Fruit fly (Drosophila melanogaster) whole organism, prepupa: ENCODE measurements around the gene MFS9.

Source experiments
- CG10669 ChIP-seq: fragments of 200-800 bp; sonication (Bioruptor generic); optimal IDR thresholded peaks from 3 replicates; lab custom pipeline; 2018; ENCODE audit warnings: missing biosample characterization, mild to moderate bottlenecking, missing genetic modification characterization, moderate library complexity
- CG11294 ChIP-seq: fragments of 200-800 bp; sonication (Bioruptor generic); IDR thresholded peaks from 2 replicates; pipeline ENCODE4 v1.3.6; 2022; ENCODE audit warnings: missing biosample characterization, missing genetic modification characterization
- CG11762 ChIP-seq: fragments of 200-800 bp; sonication (Bioruptor generic); optimal IDR thresholded peaks from 3 replicates; lab custom pipeline; 2016; ENCODE audit warnings: missing biosample characterization, missing genetic modification characterization; ENCODE audit not compliant: insufficient read depth
- CG11902 ChIP-seq: fragments of 200-800 bp; sonication (Bioruptor generic); optimal IDR thresholded peaks from 3 replicates; lab custom pipeline; 2016; ENCODE audit warnings: missing biosample characterization, missing genetic modification characterization
- CG15336 ChIP-seq: fragments of 200-800 bp; sonication (Bioruptor generic); IDR thresholded peaks from 2 replicates; pipeline ENCODE4 v1.3.6; 2022; ENCODE audit warnings: missing biosample characterization, missing genetic modification characterization
- CG1621 ChIP-seq: fragments of 200-800 bp; sonication (Bioruptor generic); optimal IDR thresholded peaks from 3 replicates; lab custom pipeline; 2018; ENCODE audit warnings: missing biosample characterization, mild to moderate bottlenecking, missing genetic modification characterization
- CG16779 ChIP-seq: fragments of 200-800 bp; sonication (Bioruptor generic); optimal IDR thresholded peaks from 3 replicates; lab custom pipeline; 2017; ENCODE audit warnings: missing biosample characterization, mild to moderate bottlenecking, missing genetic modification characterization
- CG3032 ChIP-seq: fragments of 200-800 bp; optimal IDR thresholded peaks from 2 replicates; lab custom pipeline; 2019; ENCODE audit warnings: missing biosample characterization, mild to moderate bottlenecking, missing genetic modification characterization, moderate library complexity
- CG3919 ChIP-seq: fragments of 200-800 bp; sonication (Bioruptor generic); optimal IDR thresholded peaks from 3 replicates; lab custom pipeline; 2016; ENCODE audit warnings: missing biosample characterization, missing genetic modification characterization
- CG4318 ChIP-seq: fragments of 200-800 bp; sonication (Bioruptor generic); optimal IDR thresholded peaks from 3 replicates; lab custom pipeline; 2017; ENCODE audit warnings: missing biosample characterization, mild to moderate bottlenecking, missing genetic modification characterization
- CG6163 ChIP-seq: fragments of 200-800 bp; sonication (Bioruptor generic); IDR thresholded peaks from 3 replicates; pipeline ENCODE4 v1.3.6; 2022; ENCODE audit warnings: missing biosample characterization, missing genetic modification characterization
- CG6276 ChIP-seq: fragments of 200-800 bp; sonication (Bioruptor generic); optimal IDR thresholded peaks from 2 replicates; lab custom pipeline; 2017; ENCODE audit warnings: missing biosample characterization, mild to moderate bottlenecking, missing genetic modification characterization
- CG6854 ChIP-seq: fragments of 200-800 bp; sonication (Bioruptor generic); optimal IDR thresholded peaks from 2 replicates; lab custom pipeline; 2017; ENCODE audit warnings: missing biosample characterization, mild to moderate bottlenecking, missing genetic modification characterization
- CG7368 ChIP-seq: fragments of 200-800 bp; sonication (Bioruptor generic); optimal IDR thresholded peaks from 3 replicates; lab custom pipeline; 2016; ENCODE audit warnings: missing biosample characterization, missing genetic modification characterization
- CG8119 ChIP-seq: fragments of 200-800 bp; sonication (Bioruptor generic); IDR thresholded peaks from 3 replicates; pipeline ENCODE4 v1.3.6; 2022; ENCODE audit warnings: missing biosample characterization, missing genetic modification characterization
- CG8319 ChIP-seq: fragments of 200-800 bp; sonication (Bioruptor generic); optimal IDR thresholded peaks from 3 replicates; lab custom pipeline; 2016; ENCODE audit warnings: missing biosample characterization, missing genetic modification characterization
- CG8632 ChIP-seq: fragments of 200-800 bp; sonication (Bioruptor generic); optimal IDR thresholded peaks from 3 replicates; lab custom pipeline; 2016; ENCODE audit warnings: missing biosample characterization, missing genetic modification characterization
- CG9139 ChIP-seq: fragments of 200-800 bp; sonication (Bioruptor generic); optimal IDR thresholded peaks from 3 replicates; lab custom pipeline; 2017; ENCODE audit warnings: missing biosample characterization, mild to moderate bottlenecking, missing genetic modification characterization
- Eip75B ChIP-seq: fragments of 200-800 bp; sonication (Bioruptor generic); optimal IDR thresholded peaks from 3 replicates; lab custom pipeline; 2016; ENCODE audit warnings: missing biosample characterization, missing genetic modification characterization
- Eip78C ChIP-seq: fragments of 200-800 bp; sonication (Bioruptor generic); peaks from one replicate; lab custom pipeline; 2016; ENCODE audit warnings: missing biosample characterization, missing genetic modification characterization
- Eip93F ChIP-seq: fragments of 200-800 bp; sonication (Bioruptor generic); optimal IDR thresholded peaks from 2 replicates; lab custom pipeline; 2016; ENCODE audit warnings: missing biosample characterization, mild to moderate bottlenecking, missing genetic modification characterization
- Ets96B ChIP-seq: fragments of 200-800 bp; optimal IDR thresholded peaks from 2 replicates; lab custom pipeline; 2019; ENCODE audit warnings: missing biosample characterization, mild to moderate bottlenecking, missing genetic modification characterization, moderate library complexity
- Gug ChIP-seq: fragments of 200-800 bp; sonication (Bioruptor generic); IDR thresholded peaks from 2 replicates; pipeline ENCODE4 v1.3.6; 2022; ENCODE audit warnings: missing biosample characterization, missing genetic modification characterization
- Hr38 ChIP-seq: sonication (Bioruptor generic); optimal IDR thresholded peaks from 2 replicates; lab custom pipeline; 2016; ENCODE audit warnings: missing biosample characterization, missing genetic modification characterization
- Hr4 ChIP-seq: fragments of 200-800 bp; sonication (Bioruptor generic); optimal IDR thresholded peaks from 3 replicates; lab custom pipeline; 2016; ENCODE audit warnings: missing biosample characterization, missing genetic modification characterization
- OdsH ChIP-seq: fragments of 200-800 bp; sonication (Bioruptor generic); optimal IDR thresholded peaks from 3 replicates; lab custom pipeline; 2016; ENCODE audit warnings: missing biosample characterization, missing genetic modification characterization
- Smox ChIP-seq: fragments of 200-800 bp; sonication (Bioruptor generic); optimal IDR thresholded peaks from 3 replicates; lab custom pipeline; 2016; ENCODE audit warnings: missing biosample characterization, missing genetic modification characterization
- Sox14 ChIP-seq: fragments of 200-800 bp; sonication (Bioruptor generic); optimal IDR thresholded peaks from 3 replicates; lab custom pipeline; 2016; ENCODE audit warnings: missing biosample characterization, missing genetic modification characterization
- Sox15 ChIP-seq: fragments of 200-800 bp; sonication (Bioruptor generic); optimal IDR thresholded peaks from 3 replicates; lab custom pipeline; 2016; ENCODE audit warnings: missing biosample characterization, missing genetic modification characterization
- achi ChIP-seq: fragments of 200-800 bp; sonication (Bioruptor generic); optimal IDR thresholded peaks from 3 replicates; lab custom pipeline; 2016; ENCODE audit warnings: missing biosample characterization, missing genetic modification characterization
- acj6 ChIP-seq: fragments of 200-800 bp; sonication (Bioruptor generic); optimal IDR thresholded peaks from 3 replicates; lab custom pipeline; 2016; ENCODE audit warnings: missing biosample characterization, missing genetic modification characterization
- cyc ChIP-seq: fragments of 200-800 bp; sonication (Bioruptor generic); optimal IDR thresholded peaks from 3 replicates; lab custom pipeline; 2016; ENCODE audit warnings: missing biosample characterization, missing genetic modification characterization
- dsx ChIP-seq: fragments of 200-800 bp; optimal IDR thresholded peaks from 3 replicates; lab custom pipeline; 2019; ENCODE audit warnings: missing biosample characterization, mild to moderate bottlenecking, missing genetic modification characterization, moderate library complexity; ENCODE audit not compliant: poor library complexity, severe bottlenecking
- eg ChIP-seq: fragments of 200-800 bp; sonication (Bioruptor generic); IDR thresholded peaks from 3 replicates; pipeline ENCODE4 v1.3.6; 2022; ENCODE audit warnings: missing biosample characterization, missing genetic modification characterization
- esn ChIP-seq: fragments of 200-800 bp; sonication (Bioruptor generic); optimal IDR thresholded peaks from 2 replicates; lab custom pipeline; 2016; ENCODE audit warnings: missing biosample characterization, mild to moderate bottlenecking, missing genetic modification characterization, moderate library complexity
- fd85E ChIP-seq: fragments of 200-800 bp; sonication (Bioruptor generic); optimal IDR thresholded peaks from 3 replicates; lab custom pipeline; 2016; ENCODE audit warnings: missing biosample characterization, missing genetic modification characterization
- fkh ChIP-seq: fragments of 200-800 bp; sonication (Bioruptor generic); optimal IDR thresholded peaks from 3 replicates; lab custom pipeline; 2017; ENCODE audit warnings: missing biosample characterization, mild to moderate bottlenecking, missing genetic modification characterization, moderate library complexity
- net ChIP-seq: fragments of 200-800 bp; sonication (Bioruptor generic); optimal IDR thresholded peaks from 3 replicates; lab custom pipeline; 2016; ENCODE audit warnings: missing biosample characterization, missing genetic modification characterization
- pdm3 ChIP-seq: fragments of 200-800 bp; sonication (Bioruptor generic); optimal IDR thresholded peaks from 3 replicates; lab custom pipeline; 2016; ENCODE audit warnings: missing biosample characterization, missing genetic modification characterization
- salr ChIP-seq, 2 experiments: fragments of 200-800 bp; sonication (Bioruptor generic); optimal IDR thresholded peaks; 3 replicates each; lab custom pipeline; 2016 to 2018; ENCODE audit warnings: missing biosample characterization in 2 of 2, missing genetic modification characterization in 2 of 2, mild to moderate bottlenecking in 1 of 2
- spab ChIP-seq: fragments of 200-800 bp; sonication (Bioruptor generic); optimal IDR thresholded peaks from 2 replicates; lab custom pipeline; 2017; ENCODE audit warnings: missing biosample characterization, mild to moderate bottlenecking, missing genetic modification characterization, missing genetic modification reagents
- ss ChIP-seq, 2 experiments: fragments of 200-800 bp; sonication (Bioruptor generic); optimal IDR thresholded peaks; 2 replicates in 1 of 2; 3 replicates in 1 of 2; lab custom pipeline; 2017 to 2018; ENCODE audit warnings: mild to moderate bottlenecking in 2 of 2, missing biosample characterization in 2 of 2, missing genetic modification characterization in 2 of 2, moderate library complexity in 1 of 2
- svp ChIP-seq: fragments of 200-800 bp; sonication (Bioruptor generic); peaks from one replicate; lab custom pipeline; 2016; ENCODE audit warnings: missing biosample characterization, missing genetic modification characterization
- topi ChIP-seq: fragments of 200-800 bp; sonication (Bioruptor generic); optimal IDR thresholded peaks from 3 replicates; lab custom pipeline; 2016; ENCODE audit warnings: missing biosample characterization, missing genetic modification characterization

MFS9 gene

dm6 chr3R:20549017-20549854 is 37.0 kb upstream of the MFS9 start (continued):
- no peak for TF ChIP-seq CG9139 (GFP tag; lab: Kevin White, UChicago)
- TF ChIP-seq Eip93F (GFP tag; lab: Kevin White, UChicago) = no peak
- no peak for TF ChIP-seq topi (GFP tag; lab: Kevin White, UChicago)
- no peak for TF ChIP-seq CG16779 (tag; lab: Kevin White, UChicago)
- TF ChIP-seq, all 60 proteins: peak for 10

- TF ChIP-seq CG6276 (GFP tag; lab: Kevin White, UChicago) = no peak
- no peak for TF ChIP-seq CG4318 (GFP tag; lab: Kevin White, UChicago)
- no peak for TF ChIP-seq CG8632 (GFP tag; lab: Kevin White, UChicago)
- peak; percentile 88 for TF ChIP-seq svp
- TF ChIP-seq CG9139 (GFP tag; lab: Kevin White, UChicago) = no peak
- TF ChIP-seq Ets96B (tag; lab: Kevin White, UChicago) = no peak
- TF ChIP-seq fkh (GFP tag; lab: Kevin White, UChicago) = peak; percentile 69
These were observed 36.0 kb upstream of the MFS9 start for dm6 chr3R:20548255-20548654.

dm6 chr3R:20547758-20548157 is 35.5 kb upstream of the MFS9 start:
- no peak for TF ChIP-seq Ets96B (tag; lab: Kevin White, UChicago)
- no peak for TF ChIP-seq topi (GFP tag; lab: Kevin White, UChicago)
- TF ChIP-seq CG6163 (GFP tag; lab: Robert Waterston, UW) = peak; percentile 58; the same call in 2 of the 3 replicates
- TF ChIP-seq svp = no peak
- no peak for TF ChIP-seq CG3032
- no peak for TF ChIP-seq Gug (GFP tag; lab: Robert Waterston, UW)
- no peak for TF ChIP-seq CG11902 (GFP tag; lab: Kevin White, UChicago)
- 0 out of 3 replicates have a peak, but pooled peaks have one; percentile 23 for TF ChIP-seq CG8119 (GFP tag; lab: Robert Waterston, UW)
- no peak for TF ChIP-seq CG6276 (GFP tag; lab: Kevin White, UChicago)
- TF ChIP-seq Hr4 (GFP tag; lab: Kevin White, UChicago) = no peak
- peak; percentile 17 for TF ChIP-seq CG16779 (tag; lab: Kevin White, UChicago)
- TF ChIP-seq acj6 (GFP tag; lab: Kevin White, UChicago) = no peak
- TF ChIP-seq Eip93F (GFP tag; lab: Kevin White, UChicago) = no peak
- peak; percentile 5 for TF ChIP-seq dsx (GFP tag; lab: Kevin White, UChicago)
- no peak for TF ChIP-seq CG3919 (GFP tag; lab: Kevin White, UChicago)
- peak; percentile 46 to 70 for TF ChIP-seq ss (GFP tag; optimal IDR thresholded peaks at IDR 0.05; lab: Kevin White, UChicago)
- TF ChIP-seq OdsH = no peak
- TF ChIP-seq Hr38 (GFP tag; lab: Kevin White, UChicago) = no peak
- TF ChIP-seq spab = peak; percentile 12
- peak; percentile 11 for TF ChIP-seq CG1621 (tag; lab: Kevin White, UChicago)
- no peak for TF ChIP-seq esn
- no peak for TF ChIP-seq CG4318 (GFP tag; lab: Kevin White, UChicago)
- no peak for TF ChIP-seq cyc (GFP tag; lab: Kevin White, UChicago)
- TF ChIP-seq fkh (GFP tag; lab: Kevin White, UChicago) = no peak
- no peak for TF ChIP-seq achi
- no peak for TF ChIP-seq pdm3
- no peak for TF ChIP-seq fd85E (GFP tag; lab: Kevin White, UChicago)
- peak; percentile 49; the same call in 1 of the 3 replicates for TF ChIP-seq eg (GFP tag; lab: Robert Waterston, UW)
- no peak for TF ChIP-seq CG10669 (GFP tag; lab: Kevin White, UChicago)
- no peak for TF ChIP-seq Sox15 (GFP tag; lab: Kevin White, UChicago)
- no peak for TF ChIP-seq salr (GFP tag; optimal IDR thresholded peaks at IDR 0.05; lab: Kevin White, UChicago)
- TF ChIP-seq CG9139 (GFP tag; lab: Kevin White, UChicago) = no peak
- TF ChIP-seq CG11294 = no peak
- TF ChIP-seq net (GFP tag; lab: Kevin White, UChicago) = no peak
- no peak for TF ChIP-seq CG7368
- TF ChIP-seq Smox (GFP tag; lab: Kevin White, UChicago) = no peak
- no peak for TF ChIP-seq CG6854 (GFP tag; lab: Kevin White, UChicago)
- TF ChIP-seq Eip75B (GFP tag; lab: Kevin White, UChicago) = no peak
- no peak for TF ChIP-seq Eip78C (GFP tag; lab: Kevin White, UChicago)
- TF ChIP-seq CG11762 = no peak
- peak; percentile 20 for TF ChIP-seq Sox14 (GFP tag; lab: Kevin White, UChicago)
- TF ChIP-seq CG8319 (GFP tag; lab: Kevin White, UChicago) = no peak
- TF ChIP-seq CG15336 (GFP tag; lab: Robert Waterston, UW) = 0 out of 2 replicates have a peak, but pooled peaks have one; percentile 13
